Worm (Caenorhabditis elegans) whole organism, L4 larva: ENCODE measurements around the gene idpp-6.

ENCODE experiments used
- D1046.2 ChIP-seq: fragments of 200-800 bp; sonication (Bioruptor generic); IDR thresholded peaks from 2 replicates; pipeline ENCODE4 v1.3.6; 2022; ENCODE audit warnings: missing genetic modification characterization, missing compliant biosample characterization
- F10B5.3 ChIP-seq: sonication (generic microtip); optimal IDR thresholded peaks from 2 replicates; lab custom pipeline; 2016; ENCODE audit warnings: mild to moderate bottlenecking, missing genetic modification characterization, missing compliant biosample characterization
- F26F4.8 ChIP-seq: fragments of 200-800 bp; sonication (Bioruptor generic); conservative IDR thresholded peaks from 2 replicates; pipeline ENCODE4 v1.3.6; 2022; ENCODE audit warnings: missing genetic modification characterization, missing compliant biosample characterization
- T26A8.4 ChIP-seq: fragments of 200-800 bp; sonication (Bioruptor generic); IDR thresholded peaks from 2 replicates; pipeline ENCODE4 v1.3.6; 2022; ENCODE audit warnings: missing genetic modification characterization, missing compliant biosample characterization
- Y75B8A.6 ChIP-seq: fragments of 200-800 bp; sonication (Bioruptor generic); IDR thresholded peaks from 2 replicates; pipeline ENCODE4 v1.3.6; 2022; ENCODE audit warnings: missing genetic modification reagents, missing genetic modification characterization, missing compliant biosample characterization
- aha-1 ChIP-seq: fragments of 150-350 bp; peaks from one replicate; lab custom pipeline; 2014; ENCODE audit warnings: missing biosample characterization, missing genetic modification characterization
- ama-1 ChIP-seq: fragments of 150-350 bp; optimal IDR thresholded peaks from 2 replicates; lab custom pipeline; 2014; ENCODE audit warnings: inconsistent platforms, mixed read lengths
- arid-1 ChIP-seq: fragments of 200-800 bp; sonication (Bioruptor generic); conservative IDR thresholded peaks from 2 replicates; pipeline ENCODE4 v1.3.6; 2022; ENCODE audit warnings: missing genetic modification reagents, missing genetic modification characterization, missing compliant biosample characterization
- ceh-20 ChIP-seq: fragments of 200-800 bp; sonication (Bioruptor generic); IDR thresholded peaks from 2 replicates; pipeline ENCODE4 v1.3.6; 2022; ENCODE audit warnings: missing genetic modification reagents, missing genetic modification characterization, missing compliant biosample characterization
- ceh-28 ChIP-seq: fragments of 150-350 bp; optimal IDR thresholded peaks from 2 replicates; lab custom pipeline; 2014; ENCODE audit warnings: missing biosample characterization, missing genetic modification reagents, missing genetic modification characterization
- ceh-82 ChIP-seq: sonication (generic microtip); optimal IDR thresholded peaks from 2 replicates; lab custom pipeline; 2017; ENCODE audit warnings: missing biosample characterization, missing genetic modification characterization
- daf-8 ChIP-seq: fragments of 200-800 bp; sonication (Bioruptor generic); IDR thresholded peaks from 2 replicates; pipeline ENCODE4 v1.3.6; 2022; ENCODE audit warnings: missing genetic modification characterization, missing compliant biosample characterization
- dmd-6 ChIP-seq: fragments of 200-800 bp; sonication (Bioruptor generic); IDR thresholded peaks from 2 replicates; pipeline ENCODE4 v1.3.6; 2022; ENCODE audit warnings: missing genetic modification reagents, missing genetic modification characterization, missing compliant biosample characterization
- dmd-9 ChIP-seq: fragments of 200-800 bp; sonication (Bioruptor generic); IDR thresholded peaks from 2 replicates; pipeline ENCODE4 v1.3.6; 2022; ENCODE audit warnings: missing genetic modification reagents, missing genetic modification characterization, missing compliant biosample characterization
- dpl-1 ChIP-seq: fragments of 150-350 bp; optimal IDR thresholded peaks from 2 replicates; lab custom pipeline; 2014; ENCODE audit warnings: missing biosample characterization, missing genetic modification reagents, missing genetic modification characterization
- duxl-1 ChIP-seq: sonication (generic microtip); optimal IDR thresholded peaks from 2 replicates; lab custom pipeline; 2016; ENCODE audit warnings: mild to moderate bottlenecking, missing genetic modification characterization, moderate library complexity, missing compliant biosample characterization; ENCODE audit not compliant: poor library complexity
- dve-1 ChIP-seq: sonication (generic microtip); optimal IDR thresholded peaks from 2 replicates; lab custom pipeline; 2017; ENCODE audit warnings: antibody characterized with exemption, mild to moderate bottlenecking, missing genetic modification characterization, missing compliant biosample characterization; ENCODE audit not compliant: insufficient read depth
- gei-8 ChIP-seq: fragments of 200-800 bp; sonication (Bioruptor generic); optimal IDR thresholded peaks from 2 replicates; lab custom pipeline; 2018; ENCODE audit warnings: mild to moderate bottlenecking, missing genetic modification characterization, missing compliant biosample characterization
- hif-1 ChIP-seq, 2 experiments: sonication (generic microtip); optimal IDR thresholded peaks; 2 replicates each; lab custom pipeline; 2016 to 2017; ENCODE audit warnings: missing compliant biosample characterization in 2 of 2, missing genetic modification characterization in 2 of 2, missing genetic modification reagents in 2 of 2, missing genotype in 2 of 2, mild to moderate bottlenecking in 1 of 2
- hlh-11 ChIP-seq: fragments of 200-800 bp; sonication (Bioruptor generic); optimal IDR thresholded peaks from 2 replicates; lab custom pipeline; 2018; ENCODE audit warnings: mild to moderate bottlenecking, missing genetic modification characterization, missing compliant biosample characterization
- hlh-30 ChIP-seq: sonication (generic microtip); optimal IDR thresholded peaks from 2 replicates; lab custom pipeline; 2017; ENCODE audit warnings: antibody characterized with exemption, mild to moderate bottlenecking, missing genetic modification characterization, missing compliant biosample characterization; ENCODE audit not compliant: insufficient read depth
- hmg-1.1 ChIP-seq: fragments of 200-800 bp; sonication (Bioruptor generic); IDR thresholded peaks from 2 replicates; pipeline ENCODE4 v1.3.6; 2022; ENCODE audit warnings: missing genetic modification reagents, missing genetic modification characterization, missing compliant biosample characterization
- lin-38 ChIP-seq: fragments of 200-800 bp; sonication (Bioruptor generic); IDR thresholded peaks from 2 replicates; pipeline ENCODE4 v1.3.6; 2022; ENCODE audit warnings: missing genetic modification reagents, missing genetic modification characterization, missing compliant biosample characterization
- lsy-2 ChIP-seq, 2 experiments: fragments of 150-350 bp in 1 of 2; sonication (generic microtip) in 1 of 2; optimal IDR thresholded peaks; 2 replicates each; lab custom pipeline; 2014 to 2017; ENCODE audit warnings: missing biosample characterization in 2 of 2, missing genetic modification characterization in 2 of 2
- madf-5 ChIP-seq, 2 experiments: fragments of 200-800 bp; sonication (Bioruptor generic); IDR thresholded peaks; 2 replicates each; pipeline ENCODE4 v1.3.6; 2022; ENCODE audit warnings: missing compliant biosample characterization in 2 of 2, missing genetic modification characterization in 2 of 2
- madf-9 ChIP-seq: fragments of 200-800 bp; sonication (Bioruptor generic); conservative IDR thresholded peaks from 2 replicates; pipeline ENCODE4 v1.3.6; 2022; ENCODE audit warnings: missing genetic modification reagents, missing genetic modification characterization, missing compliant biosample characterization
- mdl-1 ChIP-seq, 2 experiments: fragments of 150-350 bp in 1 of 2; sonication (generic microtip) in 1 of 2; optimal IDR thresholded peaks; 2 replicates each; lab custom pipeline; 2014 to 2017; ENCODE audit warnings: missing biosample characterization in 2 of 2, missing genetic modification characterization in 2 of 2
- mdt-29 ChIP-seq: fragments of 200-800 bp; sonication (Bioruptor generic); IDR thresholded peaks from 2 replicates; pipeline ENCODE4 v1.3.6; 2022; ENCODE audit warnings: missing genetic modification reagents, missing genetic modification characterization, missing compliant biosample characterization
- mep-1 ChIP-seq: fragments of 150-350 bp; sonication (generic microtip); optimal IDR thresholded peaks from 3 replicates; lab custom pipeline; 2014; ENCODE audit warnings: missing biosample characterization, missing genetic modification characterization
- mes-2 ChIP-seq: sonication (generic microtip); optimal IDR thresholded peaks from 2 replicates; lab custom pipeline; 2016; ENCODE audit warnings: missing genotype, mild to moderate bottlenecking, missing genetic modification characterization, missing compliant biosample characterization; ENCODE audit not compliant: poor library complexity, severe bottlenecking
- mxl-2 ChIP-seq: fragments of 200-800 bp; sonication (Bioruptor generic); conservative IDR thresholded peaks from 2 replicates; pipeline ENCODE4 v1.3.6; 2022; ENCODE audit warnings: missing genetic modification reagents, missing genetic modification characterization, missing compliant biosample characterization
- mxl-3 ChIP-seq: fragments of 200-800 bp; sonication (Bioruptor generic); optimal IDR thresholded peaks from 2 replicates; lab custom pipeline; 2018; ENCODE audit warnings: mild to moderate bottlenecking, missing genetic modification characterization, missing compliant biosample characterization
- nhr-102 ChIP-seq: sonication (generic microtip); optimal IDR thresholded peaks from 2 replicates; lab custom pipeline; 2016; ENCODE audit warnings: mild to moderate bottlenecking, missing genetic modification characterization, moderate library complexity, missing compliant biosample characterization
- nhr-237 ChIP-seq: sonication (generic microtip); optimal IDR thresholded peaks from 2 replicates; lab custom pipeline; 2017; ENCODE audit warnings: missing biosample characterization, missing genetic modification characterization
- nhr-28 ChIP-seq: fragments of 150-350 bp; optimal IDR thresholded peaks from 2 replicates; lab custom pipeline; 2014; ENCODE audit warnings: missing biosample characterization, missing genetic modification characterization
- nhr-76 ChIP-seq: fragments of 150-350 bp; optimal IDR thresholded peaks from 2 replicates; lab custom pipeline; 2014; ENCODE audit warnings: missing biosample characterization, missing genetic modification characterization
- pha-4 ChIP-seq, 2 experiments: fragments of 150-350 bp in 1 of 2; fragments of 200-800 bp in 1 of 2; sonication (Bioruptor generic) in 1 of 2; IDR thresholded peaks in 1 of 2; optimal IDR thresholded peaks in 1 of 2; 2 replicates each; pipeline versions ENCODE4 v1.3.6 to Lab custom; 2014 to 2022; ENCODE audit warnings: missing genetic modification characterization in 2 of 2, missing genetic modification reagents in 2 of 2, missing biosample characterization in 1 of 2, missing compliant biosample characterization in 1 of 2
- php-3 ChIP-seq: fragments of 200-800 bp; sonication (Bioruptor generic); IDR thresholded peaks from 2 replicates; pipeline ENCODE4 v1.3.6; 2022; ENCODE audit warnings: missing genetic modification reagents, missing genetic modification characterization, missing compliant biosample characterization
- rbr-2 ChIP-seq: sonication (generic microtip); optimal IDR thresholded peaks from 2 replicates; lab custom pipeline; 2016; ENCODE audit warnings: missing genotype, missing genetic modification characterization, missing compliant biosample characterization
- sdz-12 ChIP-seq: fragments of 200-800 bp; sonication (Bioruptor generic); optimal IDR thresholded peaks from 2 replicates; lab custom pipeline; 2018; ENCODE audit warnings: mild to moderate bottlenecking, missing genetic modification characterization, missing compliant biosample characterization
- spr-1 ChIP-seq: sonication (generic microtip); optimal IDR thresholded peaks from 2 replicates; lab custom pipeline; 2016; ENCODE audit warnings: mild to moderate bottlenecking, missing genetic modification characterization, missing compliant biosample characterization
- spr-3 ChIP-seq: fragments of 200-800 bp; sonication (Bioruptor generic); optimal IDR thresholded peaks from 2 replicates; lab custom pipeline; 2018; ENCODE audit warnings: mild to moderate bottlenecking, missing genetic modification characterization, missing compliant biosample characterization
- unc-130 ChIP-seq: sonication (generic microtip); optimal IDR thresholded peaks from 2 replicates; lab custom pipeline; 2016; ENCODE audit warnings: missing genetic modification reagents, missing genetic modification characterization, missing compliant biosample characterization
- unc-62 ChIP-seq, 3 experiments: fragments of 150-350 bp in 1 of 3; sonication (generic microtip); optimal IDR thresholded peaks in 2 of 3; peaks in 1 of 3; 1 replicate in 1 of 3; 2 replicates in 2 of 3; lab custom pipeline; 2014 to 2017; ENCODE audit warnings: missing biosample characterization in 3 of 3, missing genetic modification characterization in 3 of 3, missing genetic modification reagents in 3 of 3, missing genotype in 1 of 3
- zip-2 ChIP-seq: fragments of 150-350 bp; optimal IDR thresholded peaks from 2 replicates; lab custom pipeline; 2014; ENCODE audit warnings: missing biosample characterization, missing genetic modification characterization
- ztf-7 ChIP-seq: fragments of 150-350 bp; optimal IDR thresholded peaks from 2 replicates; lab custom pipeline; 2014; ENCODE audit warnings: missing biosample characterization, missing genetic modification characterization

Gene idpp-6

ce11 chrX:6746849-6747248, 36.1 kb upstream of the idpp-6 start:
- TF ChIP-seq arid-1 (GFP tag; lab: Robert Waterston, UW) (no peak), T26A8.4 (GFP tag; lab: Robert Waterston, UW) (no peak), unc-130 (GFP tag; lab: Kevin White, UChicago) (no peak), hif-1 (tag; optimal IDR thresholded peaks at IDR 0.05; lab: Kevin White, UChicago) (peak in 1 of 2 experiments; percentile 64), daf-8 (GFP tag; lab: Robert Waterston, UW) (no peak), pha-4 (GFP tag; IDR thresholded peaks at IDR 0.05; lab: Robert Waterston, UW) (no peak), pha-4 (tag; optimal IDR thresholded peaks at IDR 0.05; lab: Kevin White, UChicago) (peak; percentile 34), mxl-3 (GFP tag; lab: Kevin White, UChicago) (no peak), nhr-237 (tag; lab: Kevin White, UChicago) (no peak), ceh-28 (tag; lab: Kevin White, UChicago) (no peak), zip-2 (tag; lab: Kevin White, UChicago) (no peak), lin-38 (GFP tag; lab: Robert Waterston, UW) (peak; percentile 29; the same call in 1 of the 2 replicates), F26F4.8 (no peak), hlh-30 (tag; lab: Kevin White, UChicago) (peak; percentile 54), ztf-7 (tag; lab: Kevin White, UChicago) (no peak), ama-1 (lab: Kevin White, UChicago) (peak; percentile 46), spr-1 (tag; lab: Kevin White, UChicago) (no peak), spr-3 (GFP tag; lab: Kevin White, UChicago) (no peak), D1046.2 (no peak), ceh-82 (tag; lab: Kevin White, UChicago) (no peak), mdt-29 (GFP tag; lab: Robert Waterston, UW) (0 out of 2 replicates have a peak, but pooled peaks have one; percentile 4), nhr-28 (no peak), madf-9 (GFP tag; lab: Robert Waterston, UW) (no peak), madf-5 (GFP tag; IDR thresholded peaks at IDR 0.05; lab: Robert Waterston, UW) (no peak), unc-62 (GFP tag; optimal IDR thresholded peaks at IDR 0.05 in 1 of 2; lab: Kevin White, UChicago) (peak in 1 of 2 experiments; percentile 31), unc-62 (tag; optimal IDR thresholded peaks at IDR 0.05; lab: Kevin White, UChicago) (no peak), lsy-2 (tag; optimal IDR thresholded peaks at IDR 0.05; lab: Kevin White, UChicago) (peak in 1 of 2 experiments; percentile 14), mdl-1 (tag; optimal IDR thresholded peaks at IDR 0.05; lab: Kevin White, UChicago) (peak in 1 of 2 experiments; percentile 89), aha-1 (tag; lab: Kevin White, UChicago) (peak; percentile 97), dve-1 (tag; lab: Kevin White, UChicago) (peak; percentile 7), hmg-1.1 (0 out of 2 replicates have a peak, but pooled peaks have one; percentile 11), ceh-20 (GFP tag; lab: Robert Waterston, UW) (no peak), sdz-12 (GFP tag; lab: Kevin White, UChicago) (no peak), nhr-76 (no peak)

ce11 chrX:6747906-6748356, 35.0 kb upstream of the idpp-6 start:
- TF ChIP-seq mdt-29 (GFP tag; lab: Robert Waterston, UW): peak; percentile 70
- peak; percentile 19 for TF ChIP-seq duxl-1 (tag; lab: Kevin White, UChicago)
- peak in 1 of 2 experiments; percentile 49 for TF ChIP-seq unc-62 (GFP tag; optimal IDR thresholded peaks at IDR 0.05 in 1 of 2; lab: Kevin White, UChicago)
- no peak for TF ChIP-seq unc-62 (tag; optimal IDR thresholded peaks at IDR 0.05; lab: Kevin White, UChicago)
- TF ChIP-seq rbr-2: no peak
- peak; percentile 2 for TF ChIP-seq spr-3 (GFP tag; lab: Kevin White, UChicago)
- TF ChIP-seq lin-38 (GFP tag; lab: Robert Waterston, UW): peak; percentile 45
- peak; percentile 97 for TF ChIP-seq dmd-6
- 0 out of 2 replicates have a peak, but pooled peaks have one; percentile 40 for TF ChIP-seq dmd-9 (GFP tag; lab: Robert Waterston, UW)
- TF ChIP-seq nhr-102 (tag; lab: Kevin White, UChicago): peak; percentile 84
- peak; percentile 83 for TF ChIP-seq mxl-2 (GFP tag; lab: Robert Waterston, UW)
- peak; percentile 33 for TF ChIP-seq F10B5.3 (tag; lab: Kevin White, UChicago)
- TF ChIP-seq ceh-20 (GFP tag; lab: Robert Waterston, UW): 0 out of 2 replicates have a peak, but pooled peaks have one; percentile 7
- TF ChIP-seq php-3 (GFP tag; lab: Robert Waterston, UW): peak; percentile 78
- TF ChIP-seq nhr-28: peak; percentile 26
- 0 out of 2 replicates have a peak, but pooled peaks have one; percentile 9 for TF ChIP-seq madf-9 (GFP tag; lab: Robert Waterston, UW)
- peak; percentile 96 for TF ChIP-seq hlh-30 (tag; lab: Kevin White, UChicago)
- peak; percentile 41 for TF ChIP-seq mep-1
- peak; percentile 95 for TF ChIP-seq hlh-11 (tag; lab: Kevin White, UChicago)
- TF ChIP-seq mes-2 (tag; lab: Kevin White, UChicago): peak; percentile 50
- peak; percentile 76 for TF ChIP-seq gei-8
- peak; percentile 50; the same call in 1 of the 2 replicates for TF ChIP-seq Y75B8A.6 (GFP tag; lab: Robert Waterston, UW)
- peak; percentile 1 for TF ChIP-seq dpl-1
- peak in 1 of 2 experiments; percentile 99 for TF ChIP-seq mdl-1 (tag; optimal IDR thresholded peaks at IDR 0.05; lab: Kevin White, UChicago)
